Worm (Caenorhabditis elegans) whole organism, early embryonic: ENCODE data around the gene lab-2.

Experiments
- B0310.2 ChIP-seq: sonication (generic microtip); optimal IDR thresholded peaks from 2 replicates; lab custom pipeline; 2016; ENCODE audit warnings: mild to moderate bottlenecking, missing genetic modification characterization, missing compliant biosample characterization
- F13C5.2 ChIP-seq: sonication (generic microtip); optimal IDR thresholded peaks from 2 replicates; lab custom pipeline; 2017; ENCODE audit warnings: mild to moderate bottlenecking, missing genetic modification characterization, inconsistent platforms, missing compliant biosample characterization
- aly-1 ChIP-seq: sonication (generic microtip); optimal IDR thresholded peaks from 2 replicates; lab custom pipeline; 2016; ENCODE audit warnings: missing genetic modification characterization, missing compliant biosample characterization
- ama-1 ChIP-seq: fragments of 150-350 bp; optimal IDR thresholded peaks from 2 replicates; lab custom pipeline; 2014
- ceh-13 ChIP-seq: fragments of 200-800 bp; sonication (Bioruptor generic); optimal IDR thresholded peaks from 2 replicates; lab custom pipeline; 2018; ENCODE audit warnings: mild to moderate bottlenecking, missing genetic modification characterization, missing compliant biosample characterization
- ceh-36 ChIP-seq: sonication (generic microtip); optimal IDR thresholded peaks from 2 replicates; lab custom pipeline; 2016; ENCODE audit warnings: missing genetic modification characterization, inconsistent platforms, missing compliant biosample characterization
- ets-7 ChIP-seq: sonication (generic microtip); optimal IDR thresholded peaks from 2 replicates; lab custom pipeline; 2016; ENCODE audit warnings: missing genotype, missing genetic modification characterization, missing compliant biosample characterization
- flt-1 ChIP-seq: fragments of 200-800 bp; sonication (Bioruptor generic); IDR thresholded peaks from 2 replicates; pipeline ENCODE4 v1.3.6; 2022; ENCODE audit warnings: missing genetic modification characterization, missing compliant biosample characterization
- hmbx-1 ChIP-seq: sonication (generic microtip); optimal IDR thresholded peaks from 2 replicates; lab custom pipeline; 2016; ENCODE audit warnings: mild to moderate bottlenecking, missing genetic modification characterization, missing compliant biosample characterization
- hmg-4 ChIP-seq: fragments of 200-800 bp; sonication (Bioruptor generic); optimal IDR thresholded peaks from 2 replicates; lab custom pipeline; 2018; ENCODE audit warnings: mild to moderate bottlenecking, missing genetic modification characterization, missing compliant biosample characterization
- hnd-1 ChIP-seq: sonication (generic microtip); optimal IDR thresholded peaks from 2 replicates; lab custom pipeline; 2016; ENCODE audit warnings: missing genetic modification characterization, missing compliant biosample characterization
- pes-1 ChIP-seq: fragments of 200-800 bp; sonication (Bioruptor generic); IDR thresholded peaks from 2 replicates; pipeline ENCODE4 v1.3.6; 2022; ENCODE audit warnings: missing genetic modification reagents, missing genetic modification characterization, missing compliant biosample characterization
- scrt-1 ChIP-seq: fragments of 200-800 bp; sonication (Bioruptor generic); IDR thresholded peaks from 2 replicates; pipeline ENCODE4 v1.3.6; 2022; ENCODE audit warnings: missing genetic modification characterization, missing compliant biosample characterization
- sea-1 ChIP-seq: fragments of 200-800 bp; sonication (Bioruptor generic); conservative IDR thresholded peaks from 2 replicates; pipeline ENCODE4 v1.3.6; 2022; ENCODE audit warnings: missing genetic modification characterization, missing compliant biosample characterization
- tbx-11 ChIP-seq: fragments of 200-800 bp; sonication (Bioruptor generic); IDR thresholded peaks from 2 replicates; pipeline ENCODE4 v1.3.6; 2022; ENCODE audit warnings: missing genetic modification characterization, missing compliant biosample characterization
- tbx-37 ChIP-seq: fragments of 200-800 bp; sonication (Bioruptor generic); conservative IDR thresholded peaks from 2 replicates; pipeline ENCODE4 v1.3.6; 2022; ENCODE audit warnings: missing genetic modification reagents, missing genetic modification characterization, missing compliant biosample characterization
- tra-4 ChIP-seq: sonication (generic microtip); optimal IDR thresholded peaks from 2 replicates; lab custom pipeline; 2017; ENCODE audit warnings: missing genetic modification characterization, missing compliant biosample characterization

Gene lab-2

ce11 chrIII:7310662-7311340, 18.6 kb downstream of the lab-2 start, which contains the start of the genes F56C9.6 and F56C9.3:
Gene F56C9.6 (minus strand): TSS chrIII:7310773.
Gene F56C9.3 (plus strand): TSS chrIII:7311290.
- TF ChIP-seq B0310.2 (tag; lab: Kevin White, UChicago) (no peak), flt-1 (GFP tag; lab: Robert Waterston, UW) (no peak), hmbx-1 (tag; lab: Kevin White, UChicago) (no peak), hmg-4 (GFP tag; lab: Kevin White, UChicago) (no peak), tbx-11 (no peak), pes-1 (GFP tag; lab: Robert Waterston, UW) (no peak), tra-4 (no peak), ama-1 (no peak), ceh-13 (GFP tag; lab: Kevin White, UChicago) (no peak), ets-7 (tag; lab: Kevin White, UChicago) (no peak), scrt-1 (GFP tag; lab: Robert Waterston, UW) (no peak), hnd-1 (tag; lab: Kevin White, UChicago) (no peak), ceh-36 (tag; lab: Kevin White, UChicago) (no peak), aly-1 (tag; lab: Kevin White, UChicago) (no peak), F13C5.2 (no peak), tbx-37 (GFP tag; lab: Robert Waterston, UW) (no peak), sea-1 (no peak)

ce11 chrIII:7308600-7309109, 20.8 kb downstream of the lab-2 start, which contains the start of gene acbp-4:
Gene acbp-4 (minus strand): TSS chrIII:7309109.
- TF ChIP-seq aly-1 (tag; lab: Kevin White, UChicago) (no peak), pes-1 (GFP tag; lab: Robert Waterston, UW) (no peak)

- TF ChIP-seq ets-7 (tag; lab: Kevin White, UChicago) (no peak), tbx-11 (no peak), hmbx-1 (tag; lab: Kevin White, UChicago) (no peak), ceh-13 (GFP tag; lab: Kevin White, UChicago) (no peak), hnd-1 (tag; lab: Kevin White, UChicago) (no peak), F13C5.2 (no peak)
Observed at ce11 chrIII:7305649-7305977, 23.8 kb downstream of the lab-2 start.

ce11 chrIII:7304961-7305648, 24.3 kb downstream of the lab-2 start:
- TF ChIP-seq ceh-36 (tag; lab: Kevin White, UChicago), result no peak
- no peak for TF ChIP-seq sea-1
- no peak for TF ChIP-seq scrt-1 (GFP tag; lab: Robert Waterston, UW)
- no peak for TF ChIP-seq hmbx-1 (tag; lab: Kevin White, UChicago)
- TF ChIP-seq hmg-4 (GFP tag; lab: Kevin White, UChicago), result no peak
- TF ChIP-seq tbx-37 (GFP tag; lab: Robert Waterston, UW), result no peak
- TF ChIP-seq ceh-13 (GFP tag; lab: Kevin White, UChicago), result no peak
- TF ChIP-seq F13C5.2, result no peak

- TF ChIP-seq hmg-4 (GFP tag; lab: Kevin White, UChicago), result no peak
- no peak for TF ChIP-seq scrt-1 (GFP tag; lab: Robert Waterston, UW)
- no peak for TF ChIP-seq aly-1 (tag; lab: Kevin White, UChicago)
- TF ChIP-seq tbx-11, result no peak
- TF ChIP-seq F13C5.2, result no peak
- no peak for TF ChIP-seq ama-1
- no peak for TF ChIP-seq ceh-13 (GFP tag; lab: Kevin White, UChicago)
- TF ChIP-seq tra-4, result no peak
- TF ChIP-seq hmbx-1 (tag; lab: Kevin White, UChicago), result no peak
- TF ChIP-seq pes-1 (GFP tag; lab: Robert Waterston, UW), result no peak
- TF ChIP-seq ceh-36 (tag; lab: Kevin White, UChicago), result no peak
- no peak for TF ChIP-seq hnd-1 (tag; lab: Kevin White, UChicago)
Observed at ce11 chrIII:7301668-7302067, 27.7 kb downstream of the lab-2 start.

ce11 chrIII:7300763-7301162, 28.6 kb downstream of the lab-2 start:
- TF ChIP-seq sea-1, result no peak
- TF ChIP-seq hmg-4 (GFP tag; lab: Kevin White, UChicago), result no peak
- TF ChIP-seq aly-1 (tag; lab: Kevin White, UChicago), result no peak
- no peak for TF ChIP-seq flt-1 (GFP tag; lab: Robert Waterston, UW)
- no peak for TF ChIP-seq ets-7 (tag; lab: Kevin White, UChicago)
- TF ChIP-seq ceh-36 (tag; lab: Kevin White, UChicago), result no peak
- no peak for TF ChIP-seq B0310.2 (tag; lab: Kevin White, UChicago)
- TF ChIP-seq hmbx-1 (tag; lab: Kevin White, UChicago), result no peak
- no peak for TF ChIP-seq F13C5.2
- no peak for TF ChIP-seq tbx-37 (GFP tag; lab: Robert Waterston, UW)
- TF ChIP-seq ama-1, result no peak
- no peak for TF ChIP-seq ceh-13 (GFP tag; lab: Kevin White, UChicago)
- no peak for TF ChIP-seq tbx-11
- no peak for TF ChIP-seq pes-1 (GFP tag; lab: Robert Waterston, UW)
- TF ChIP-seq scrt-1 (GFP tag; lab: Robert Waterston, UW), result no peak
- TF ChIP-seq hnd-1 (tag; lab: Kevin White, UChicago), result no peak
- no peak for TF ChIP-seq tra-4

ce11 chrIII:7300169-7300568, 29.2 kb downstream of the lab-2 start:
- TF ChIP-seq B0310.2 (tag; lab: Kevin White, UChicago) (no peak), ets-7 (tag; lab: Kevin White, UChicago) (no peak), hnd-1 (tag; lab: Kevin White, UChicago) (no peak), flt-1 (GFP tag; lab: Robert Waterston, UW) (no peak), tbx-11 (no peak), sea-1 (no peak), tra-4 (no peak), hmbx-1 (tag; lab: Kevin White, UChicago) (no peak), F13C5.2 (no peak), hmg-4 (GFP tag; lab: Kevin White, UChicago) (no peak), scrt-1 (GFP tag; lab: Robert Waterston, UW) (no peak), ama-1 (no peak), tbx-37 (GFP tag; lab: Robert Waterston, UW) (no peak)
